Fruit fly (Drosophila melanogaster) whole organism, embryonic: Measurements from ENCODE around the gene CG16965.

Experiments used
- Atf3 ChIP-seq: fragments of 200-800 bp; sonication (Bioruptor generic); optimal IDR thresholded peaks from 3 replicates; lab custom pipeline; 2016; ENCODE audit warnings: missing biosample characterization, missing genetic modification characterization
- Awh ChIP-seq: fragments of 200-800 bp; sonication (Bioruptor generic); IDR thresholded peaks from 2 replicates; pipeline ENCODE4, ENCODE4 v1.3.6; 2022; ENCODE audit warnings: missing biosample characterization, missing genetic modification characterization
- CG10147 ChIP-seq: fragments of 200-800 bp; sonication (Bioruptor generic); optimal IDR thresholded peaks from 2 replicates; lab custom pipeline; 2019; ENCODE audit warnings: missing biosample characterization, mild to moderate bottlenecking, missing genetic modification characterization, moderate library complexity
- CG10565 ChIP-seq: fragments of 200-800 bp; sonication (Bioruptor generic); optimal IDR thresholded peaks from 3 replicates; lab custom pipeline; 2016; ENCODE audit warnings: missing biosample characterization, mild to moderate bottlenecking, missing genetic modification characterization
- CG11398 ChIP-seq: fragments of 200-800 bp; sonication (Bioruptor generic); optimal IDR thresholded peaks from 2 replicates; lab custom pipeline; 2016; ENCODE audit warnings: missing biosample characterization, missing genetic modification characterization
- CG14441 ChIP-seq: fragments of 200-800 bp; sonication (Bioruptor generic); IDR thresholded peaks from 2 replicates; pipeline ENCODE4 v1.3.6; 2022; ENCODE audit warnings: missing biosample characterization, missing genetic modification characterization
- CG1603 ChIP-seq: fragments of 200-800 bp; sonication (Bioruptor generic); optimal IDR thresholded peaks from 2 replicates; lab custom pipeline; 2019; ENCODE audit warnings: missing biosample characterization, mild to moderate bottlenecking, missing genetic modification characterization, moderate library complexity
- CG2129 ChIP-seq: fragments of 200-800 bp; sonication (Bioruptor generic); IDR thresholded peaks from 2 replicates; pipeline ENCODE4 v1.3.6; 2022; ENCODE audit warnings: missing biosample characterization, missing genetic modification characterization; ENCODE audit not compliant: partially characterized antibody
- CG30020 ChIP-seq: fragments of 200-800 bp; optimal IDR thresholded peaks from 2 replicates; lab custom pipeline; 2019; ENCODE audit warnings: missing biosample characterization, mild to moderate bottlenecking, missing genetic modification characterization, moderate library complexity
- CG31365 ChIP-seq: fragments of 200-800 bp; sonication (Bioruptor generic); optimal IDR thresholded peaks from 2 replicates; lab custom pipeline; 2018; ENCODE audit warnings: missing biosample characterization, mild to moderate bottlenecking, missing genetic modification characterization
- CG32772 ChIP-seq: fragments of 200-800 bp; sonication (Bioruptor generic); IDR thresholded peaks from 2 replicates; pipeline ENCODE4 v1.3.6; 2022; ENCODE audit warnings: missing biosample characterization, missing genetic modification characterization
- CG34422 ChIP-seq: fragments of 200-800 bp; sonication (Bioruptor generic); IDR thresholded peaks from 3 replicates; pipeline ENCODE4 v1.3.6; 2022; ENCODE audit warnings: missing biosample characterization, missing genetic modification characterization
- CG42726 ChIP-seq: fragments of 200-800 bp; sonication (Bioruptor generic); IDR thresholded peaks from 2 replicates; pipeline ENCODE4 v1.3.6; 2022; ENCODE audit warnings: missing biosample characterization, missing genetic modification characterization; ENCODE audit not compliant: partially characterized antibody
- CG6254 ChIP-seq: fragments of 200-800 bp; sonication (Bioruptor generic); optimal IDR thresholded peaks from 3 replicates; lab custom pipeline; 2017; ENCODE audit warnings: mild to moderate bottlenecking, missing biosample characterization, missing genetic modification reagents, missing genetic modification characterization
- CG6854 ChIP-seq: fragments of 200-800 bp; sonication (Bioruptor generic); optimal IDR thresholded peaks from 3 replicates; lab custom pipeline; 2017; ENCODE audit warnings: missing biosample characterization, mild to moderate bottlenecking, missing genetic modification characterization
- CG7271 ChIP-seq: fragments of 200-800 bp; sonication (Bioruptor generic); optimal IDR thresholded peaks from 2 replicates; lab custom pipeline; 2018; ENCODE audit warnings: missing biosample characterization, mild to moderate bottlenecking, missing genetic modification characterization, moderate library complexity
- CG8281 ChIP-seq: fragments of 200-800 bp; sonication (Bioruptor generic); optimal IDR thresholded peaks from 2 replicates; lab custom pipeline; 2018; ENCODE audit warnings: missing biosample characterization, mild to moderate bottlenecking, missing genetic modification characterization, moderate library complexity
- CG8478 ChIP-seq: fragments of >200 bp; optimal IDR thresholded peaks from 2 replicates; lab custom pipeline; 2018
- CG9932 ChIP-seq: fragments of 200-800 bp; sonication (Bioruptor generic); IDR thresholded peaks from 2 replicates; pipeline ENCODE4 v1.3.6; 2022; ENCODE audit warnings: missing biosample characterization, missing genetic modification characterization
- Dbx ChIP-seq: fragments of 200-800 bp; sonication (Bioruptor generic); IDR thresholded peaks from 3 replicates; pipeline ENCODE4 v1.3.6; 2022; ENCODE audit warnings: missing biosample characterization, missing genetic modification characterization
- Eip74EF ChIP-seq, 2 experiments: fragments of 200-800 bp in 1 of 2; fragments of >200 bp in 1 of 2; sonication (Bioruptor generic) in 1 of 2; optimal IDR thresholded peaks; 2 replicates each; lab custom pipeline; 2017 to 2019; ENCODE audit warnings: missing biosample characterization in 2 of 2, missing genetic modification characterization in 2 of 2, mild to moderate bottlenecking in 1 of 2, moderate library complexity in 1 of 2
- Fer2 ChIP-seq: fragments of 200-800 bp; sonication (Bioruptor generic); optimal IDR thresholded peaks from 2 replicates; lab custom pipeline; 2018; ENCODE audit warnings: missing biosample characterization, mild to moderate bottlenecking, missing genetic modification characterization, moderate library complexity
- Fer3 ChIP-seq: fragments of 200-800 bp; sonication (Bioruptor generic); optimal IDR thresholded peaks from 2 replicates; lab custom pipeline; 2018; ENCODE audit warnings: missing biosample characterization, mild to moderate bottlenecking, missing genetic modification characterization, moderate library complexity
- Gug ChIP-seq: fragments of 200-800 bp; sonication (Bioruptor generic); IDR thresholded peaks from 4 replicates; pipeline ENCODE4 v1.3.6; 2022; ENCODE audit warnings: missing biosample characterization, missing genetic modification characterization
- Hand ChIP-seq: fragments of 200-800 bp; sonication (Bioruptor generic); optimal IDR thresholded peaks from 2 replicates; lab custom pipeline; 2017; ENCODE audit warnings: mild to moderate bottlenecking, missing biosample characterization, missing genetic modification reagents, missing genetic modification characterization
- MBD-R2 ChIP-seq: fragments of 200-800 bp; sonication (Bioruptor generic); IDR thresholded peaks from 2 replicates; pipeline ENCODE4 v1.3.6; 2022; ENCODE audit warnings: missing biosample characterization, missing genetic modification characterization
- Max ChIP-seq: fragments of 200-800 bp; sonication (Bioruptor generic); optimal IDR thresholded peaks from 2 replicates; lab custom pipeline; 2016; ENCODE audit warnings: missing biosample characterization, mild to moderate bottlenecking, missing genetic modification characterization
- Med ChIP-seq: fragments of 200-800 bp; sonication (Bioruptor generic); peaks from one replicate; lab custom pipeline; 2016; ENCODE audit warnings: missing biosample characterization, missing genetic modification characterization, mild to moderate bottlenecking, inconsistent platforms, moderate library complexity
- NC2β ChIP-seq: fragments of 200-800 bp; sonication (Bioruptor generic); optimal IDR thresholded peaks from 2 replicates; lab custom pipeline; 2016; ENCODE audit warnings: missing biosample characterization, missing genetic modification characterization
- Vsx1 ChIP-seq: fragments of 200-800 bp; sonication (Bioruptor generic); optimal IDR thresholded peaks from 2 replicates; lab custom pipeline; 2017; ENCODE audit warnings: missing biosample characterization, mild to moderate bottlenecking, missing genetic modification characterization, missing genetic modification reagents
- abd-A ChIP-seq: fragments of 200-800 bp; sonication (Bioruptor generic); optimal IDR thresholded peaks from 3 replicates; lab custom pipeline; 2019; ENCODE audit warnings: missing biosample characterization, mild to moderate bottlenecking, missing genetic modification characterization, moderate library complexity
- al ChIP-seq: fragments of 200-800 bp; sonication (Bioruptor generic); IDR thresholded peaks from 2 replicates; pipeline ENCODE4 v1.3.6; 2022; ENCODE audit warnings: missing biosample characterization, missing genetic modification characterization
- br ChIP-seq: fragments of >200 bp; optimal IDR thresholded peaks from 2 replicates; lab custom pipeline; 2017
- corto ChIP-seq: fragments of 200-800 bp; sonication (Bioruptor generic); optimal IDR thresholded peaks from 2 replicates; lab custom pipeline; 2016; ENCODE audit warnings: missing biosample characterization, mild to moderate bottlenecking, missing genetic modification characterization, moderate library complexity
- esg ChIP-seq: fragments of 200-800 bp; sonication (Bioruptor generic); conservative IDR thresholded peaks from 2 replicates; pipeline ENCODE4 v1.3.6; 2022; ENCODE audit warnings: missing biosample characterization, missing genetic modification characterization
- exex ChIP-seq: fragments of 200-800 bp; sonication (Bioruptor generic); optimal IDR thresholded peaks from 4 replicates; lab custom pipeline; 2018; ENCODE audit warnings: missing biosample characterization, mild to moderate bottlenecking, missing genetic modification characterization, moderate library complexity
- fd102C ChIP-seq: fragments of 200-800 bp; sonication (Bioruptor generic); optimal IDR thresholded peaks from 2 replicates; lab custom pipeline; 2018; ENCODE audit warnings: missing biosample characterization, mild to moderate bottlenecking, missing genetic modification characterization, moderate library complexity
- fd64A ChIP-seq: fragments of 200-800 bp; sonication (Bioruptor generic); optimal IDR thresholded peaks from 3 replicates; lab custom pipeline; 2018; ENCODE audit warnings: missing biosample characterization, mild to moderate bottlenecking, missing genetic modification characterization
- hbn ChIP-seq: fragments of 200-800 bp; sonication (Bioruptor generic); IDR thresholded peaks from 2 replicates; pipeline ENCODE4 v1.3.6; 2022; ENCODE audit warnings: missing biosample characterization, missing genetic modification characterization; ENCODE audit not compliant: partially characterized antibody
- ind ChIP-seq: fragments of 200-800 bp; sonication (Bioruptor generic); optimal IDR thresholded peaks from 3 replicates; lab custom pipeline; 2016; ENCODE audit warnings: missing biosample characterization, missing genetic modification characterization
- kay ChIP-seq: fragments of 200-800 bp; sonication (Bioruptor generic); optimal IDR thresholded peaks from 2 replicates; lab custom pipeline; 2016; ENCODE audit warnings: missing biosample characterization, missing genetic modification characterization
- luna ChIP-seq: fragments of 200-800 bp; sonication (Bioruptor generic); optimal IDR thresholded peaks from 2 replicates; lab custom pipeline; 2016; ENCODE audit warnings: missing biosample characterization, missing genetic modification characterization
- maf-S ChIP-seq: fragments of 200-800 bp; sonication (Bioruptor generic); optimal IDR thresholded peaks from 2 replicates; lab custom pipeline; 2016; ENCODE audit warnings: missing biosample characterization, missing genetic modification characterization
- ranshi ChIP-seq: fragments of 200-800 bp; sonication (Bioruptor generic); IDR thresholded peaks from 2 replicates; pipeline ENCODE4 v1.3.6; 2022; ENCODE audit warnings: missing biosample characterization, missing genetic modification characterization
- run ChIP-seq: fragments of 200-800 bp; sonication (Bioruptor generic); optimal IDR thresholded peaks from 3 replicates; lab custom pipeline; 2018; ENCODE audit warnings: missing biosample characterization, mild to moderate bottlenecking, missing genetic modification characterization
- sima ChIP-seq: fragments of 200-800 bp; sonication (Bioruptor generic); optimal IDR thresholded peaks from 2 replicates; lab custom pipeline; 2016; ENCODE audit warnings: missing biosample characterization, missing genetic modification characterization
- stwl ChIP-seq: fragments of 200-800 bp; sonication (Bioruptor generic); optimal IDR thresholded peaks from 3 replicates; lab custom pipeline; 2018; ENCODE audit warnings: missing biosample characterization, mild to moderate bottlenecking, missing genetic modification characterization, moderate library complexity
- tio ChIP-seq: fragments of 200-800 bp; sonication (Bioruptor generic); optimal IDR thresholded peaks from 2 replicates; lab custom pipeline; 2017; ENCODE audit warnings: missing biosample characterization, missing genetic modification characterization, inconsistent platforms
- tll ChIP-seq, 2 experiments: fragments of 200-800 bp in 1 of 2; fragments of >200 bp in 1 of 2; sonication (Bioruptor generic) in 1 of 2; optimal IDR thresholded peaks; 2 replicates each; lab custom pipeline; 2017 to 2019; ENCODE audit warnings: missing biosample characterization in 2 of 2, missing genetic modification characterization in 2 of 2, mild to moderate bottlenecking in 1 of 2, moderate library complexity in 1 of 2
- ttk ChIP-seq: fragments of 200-800 bp; sonication (Bioruptor generic); IDR thresholded peaks from 2 replicates; pipeline ENCODE4 v2.1.2; 2022; ENCODE audit warnings: missing biosample characterization, missing genetic modification characterization

CG16965 gene

dm6 chr2L:12004211-12004979 is 23.0 kb downstream of the CG16965 start (continued):
- TF ChIP-seq Gug (GFP tag; lab: Robert Waterston, UW) (no peak), esg (GFP tag; lab: Robert Waterston, UW) (no peak), abd-A (peak; percentile 97), CG10565 (GFP tag; lab: Kevin White, UChicago) (no peak), CG14441 (no peak), br (lab: Kevin White, UChicago) (no peak), Dbx (GFP tag; lab: Robert Waterston, UW) (no peak), Hand (GFP tag; lab: Kevin White, UChicago) (no peak), CG9932 (GFP tag; lab: Robert Waterston, UW) (no peak), tio (GFP tag; lab: Kevin White, UChicago) (no peak), fd102C (GFP tag; lab: Kevin White, UChicago) (peak; percentile 88), hbn (GFP tag; lab: Robert Waterston, UW) (no peak), Fer2 (tag; lab: Kevin White, UChicago) (no peak), CG1603 (peak; percentile 77), luna (GFP tag; lab: Kevin White, UChicago) (no peak), CG7271 (tag; lab: Kevin White, UChicago) (no peak), al (GFP tag; lab: Robert Waterston, UW) (no peak), corto (GFP tag; lab: Kevin White, UChicago) (no peak), CG8281 (tag; lab: Kevin White, UChicago) (peak; percentile 33), CG30020 (tag; lab: Kevin White, UChicago) (no peak), maf-S (peak; percentile 25), exex (tag; lab: Kevin White, UChicago) (peak; percentile 79), CG8478 (lab: Kevin White, UChicago) (no peak), CG34422 (no peak), Atf3 (GFP tag; lab: Kevin White, UChicago) (peak; percentile 34), stwl (tag; lab: Kevin White, UChicago) (no peak), CG32772 (no peak), Awh (GFP tag; lab: Robert Waterston, UW) (no peak), sima (GFP tag; lab: Kevin White, UChicago) (peak; percentile 39), Vsx1 (peak; percentile 88), Eip74EF (GFP tag; optimal IDR thresholded peaks at IDR 0.05; lab: Kevin White, UChicago) (peak in 1 of 2 experiments; percentile 38), ttk (no peak), kay (GFP tag; lab: Kevin White, UChicago) (peak; percentile 20), CG6854 (peak; percentile 77), Med (GFP tag; lab: Kevin White, UChicago) (peak; percentile 93), Max (GFP tag; lab: Kevin White, UChicago) (peak; percentile 24), ind (GFP tag; lab: Kevin White, UChicago) (no peak), Fer3 (tag; lab: Kevin White, UChicago) (peak; percentile 20), CG6254 (GFP tag; lab: Kevin White, UChicago) (peak; percentile 58), CG11398 (GFP tag; lab: Kevin White, UChicago) (peak; percentile 86), fd64A (GFP tag; lab: Kevin White, UChicago) (peak; percentile 89), CG42726 (no peak), run (tag; lab: Kevin White, UChicago) (peak; percentile 77), tll (GFP tag; optimal IDR thresholded peaks at IDR 0.05; lab: Kevin White, UChicago) (no peak), ranshi (GFP tag; lab: Robert Waterston, UW) (no peak), CG31365 (peak; percentile 77), CG2129 (GFP tag; lab: Robert Waterston, UW) (no peak), CG10147 (GFP tag; lab: Kevin White, UChicago) (peak; percentile 39), NC2β (GFP tag; lab: Kevin White, UChicago) (peak; percentile 70), MBD-R2 (GFP tag; lab: Robert Waterston, UW) (no peak)
